Worm (Caenorhabditis elegans): ENCODE data around the gene jhdm-1.

jhdm-1 gene

DNA sequence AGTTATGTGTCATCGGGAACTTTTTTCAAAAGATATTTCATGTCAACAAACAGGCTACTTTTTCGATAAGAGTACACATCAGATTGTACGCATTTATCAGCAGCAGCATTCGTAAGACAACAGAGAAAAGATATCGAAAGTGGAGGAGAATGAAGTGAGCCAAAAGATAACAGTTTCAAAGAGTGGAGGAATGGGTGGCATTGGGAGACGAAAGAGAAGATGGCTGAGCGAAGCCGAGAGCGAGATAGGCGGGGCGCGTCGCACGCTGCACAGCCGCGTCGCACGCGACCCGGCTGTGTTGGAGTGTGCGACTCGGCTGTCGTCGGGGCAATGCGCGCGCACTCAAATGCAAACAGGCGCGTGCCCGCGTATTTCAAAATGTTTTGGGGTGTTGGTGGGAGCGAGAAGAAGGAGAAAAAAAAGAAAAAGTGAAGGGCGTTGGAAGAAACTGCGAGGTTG lies 9.9 kb downstream of the jhdm-1 start (continued):
- peak; percentile 85 to 92 for TF ChIP-seq mdl-1 (tag; optimal IDR thresholded peaks at IDR 0.05)
- no peak for TF ChIP-seq nhr-77 (tag; optimal IDR thresholded peaks at IDR 0.05)
- TF ChIP-seq ztf-11 (tag; optimal IDR thresholded peaks at IDR 0.05): no peak
- peak; percentile 80 for TF ChIP-seq sma-9 (GFP tag; optimal IDR thresholded peaks at IDR 0.05)
- TF ChIP-seq sma-9 (tag; optimal IDR thresholded peaks at IDR 0.05): no peak
- TF ChIP-seq R02D3.7 (tag; optimal IDR thresholded peaks at IDR 0.05): no peak
- TF ChIP-seq sma-3 (GFP tag; optimal IDR thresholded peaks at IDR 0.05): peak; percentile 91
- no peak for TF ChIP-seq elt-3 (tag; optimal IDR thresholded peaks at IDR 0.05)
- no peak for TF ChIP-seq nhr-237 (tag; optimal IDR thresholded peaks at IDR 0.05)
- peak; percentile 66 for TF ChIP-seq lin-13 (GFP tag; optimal IDR thresholded peaks at IDR 0.05)
- peak; percentile 67 for TF ChIP-seq lin-11 (tag; optimal IDR thresholded peaks at IDR 0.05)
- TF ChIP-seq nhr-25 (tag; optimal IDR thresholded peaks at IDR 0.05): no peak
- peak; percentile 62 for TF ChIP-seq ceh-16 (tag; optimal IDR thresholded peaks at IDR 0.05)
- TF ChIP-seq ztf-4 (tag; optimal IDR thresholded peaks at IDR 0.05): peak; percentile 43
- TF ChIP-seq nhr-11 (tag; optimal IDR thresholded peaks at IDR 0.05): no peak
- TF ChIP-seq unc-55 (GFP tag; optimal IDR thresholded peaks at IDR 0.05): peak; percentile 85

DNA sequence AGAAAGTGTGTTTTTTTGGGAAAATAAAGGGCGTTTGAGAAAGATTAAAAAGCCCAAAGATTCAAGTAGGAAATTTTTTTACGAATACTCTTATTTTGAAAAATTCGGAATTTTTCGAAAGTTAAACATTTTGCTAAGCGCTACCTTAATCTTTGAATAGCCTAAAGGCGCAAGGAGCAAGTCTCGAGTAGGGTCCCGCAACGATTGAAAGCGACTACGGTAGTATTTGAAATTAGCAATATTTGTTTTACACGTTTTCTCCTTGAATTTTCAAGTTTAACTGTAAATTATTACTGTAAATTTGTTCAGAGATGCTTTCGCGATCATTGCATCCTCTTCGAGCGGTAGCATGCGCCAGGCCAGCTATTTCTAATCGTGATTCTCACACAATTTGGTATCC lies 10.6 kb downstream of the jhdm-1 start, which contains the start of gene nduf-2.2:
TSS of gene nduf-2.2 (plus strand) at position 310 of the 400 bp plus-strand sequence.
- TF ChIP-seq peb-1 (tag; optimal IDR thresholded peaks at IDR 0.05) (no peak), zag-1 (tag; optimal IDR thresholded peaks at IDR 0.05) (no peak), Y55F3AM.14 (GFP tag; optimal IDR thresholded peaks at IDR 0.05) (no peak), skn-1 (tag; optimal IDR thresholded peaks at IDR 0.05) (no peak), nhr-10 (tag; optimal IDR thresholded peaks at IDR 0.05) (no peak), nhr-237 (tag; optimal IDR thresholded peaks at IDR 0.05) (no peak), ztf-11 (tag; optimal IDR thresholded peaks at IDR 0.05) (no peak), gmeb-1 (tag; optimal IDR thresholded peaks at IDR 0.05) (no peak), unc-39 (tag; optimal IDR thresholded peaks at IDR 0.05) (no peak), F13H6.1 (tag; optimal IDR thresholded peaks at IDR 0.05) (no peak), ceh-16 (tag; optimal IDR thresholded peaks at IDR 0.05) (no peak), ceh-82 (tag; optimal IDR thresholded peaks at IDR 0.05) (no peak), nhr-23 (tag; optimal IDR thresholded peaks at IDR 0.05) (no peak)

ce11 chrIII:6467005-6467404 lies 12.7 kb downstream of the jhdm-1 start, which contains the start of gene T26A5.2:
Gene T26A5.2 (plus strand): TSS chrIII:6467305.
- TF ChIP-seq ztf-4 (tag; optimal IDR thresholded peaks at IDR 0.05) (no peak), ztf-1 (GFP tag; conservative IDR thresholded peaks at IDR 0.05) (no peak)

- TF ChIP-seq ztf-4 (tag; optimal IDR thresholded peaks at IDR 0.05) (no peak), sma-9 (GFP tag; optimal IDR thresholded peaks at IDR 0.05) (no peak), sma-9 (tag; optimal IDR thresholded peaks at IDR 0.05) (no peak), nhr-10 (tag; optimal IDR thresholded peaks at IDR 0.05) (no peak), ztf-1 (GFP tag; conservative IDR thresholded peaks at IDR 0.05) (no peak), C34F6.9 (tag; optimal IDR thresholded peaks at IDR 0.05) (no peak), lin-13 (GFP tag; optimal IDR thresholded peaks at IDR 0.05) (no peak), ama-1 (optimal IDR thresholded peaks at IDR 0.05) (no peak), nhr-12 (tag; optimal IDR thresholded peaks at IDR 0.05) (no peak), ztf-11 (tag; optimal IDR thresholded peaks at IDR 0.05) (no peak), lin-11 (tag; optimal IDR thresholded peaks at IDR 0.05) (no peak), aly-2 (tag; optimal IDR thresholded peaks at IDR 0.05) (no peak), crh-2 (tag; optimal IDR thresholded peaks at IDR 0.05) (no peak), alr-1 (tag; optimal IDR thresholded peaks at IDR 0.05) (no peak), sem-4 (tag; optimal IDR thresholded peaks at IDR 0.05) (no peak), gmeb-1 (tag; optimal IDR thresholded peaks at IDR 0.05) (no peak), nhr-129 (tag; optimal IDR thresholded peaks at IDR 0.05) (no peak), ZK546.5 (tag; optimal IDR thresholded peaks at IDR 0.05) (no peak), snpc-4 (tag; optimal IDR thresholded peaks at IDR 0.05) (no peak), egl-27 (tag; optimal IDR thresholded peaks at IDR 0.05) (no peak), nhr-21 (tag; optimal IDR thresholded peaks at IDR 0.05) (no peak)
Measured at ce11 chrIII:6471451-6471850, 17.2 kb downstream of the jhdm-1 start, which contains the start of gene wht-6. Gene wht-6 (plus strand): TSS chrIII:6471751.

All from whole organism, L2 larva.